Fruit fly (Drosophila melanogaster): ENCODE results near the gene Sap30.
A peak's percentile ranks its signal among the peaks of the same experiment; 100 is the strongest.

Gene Sap30

DNA sequence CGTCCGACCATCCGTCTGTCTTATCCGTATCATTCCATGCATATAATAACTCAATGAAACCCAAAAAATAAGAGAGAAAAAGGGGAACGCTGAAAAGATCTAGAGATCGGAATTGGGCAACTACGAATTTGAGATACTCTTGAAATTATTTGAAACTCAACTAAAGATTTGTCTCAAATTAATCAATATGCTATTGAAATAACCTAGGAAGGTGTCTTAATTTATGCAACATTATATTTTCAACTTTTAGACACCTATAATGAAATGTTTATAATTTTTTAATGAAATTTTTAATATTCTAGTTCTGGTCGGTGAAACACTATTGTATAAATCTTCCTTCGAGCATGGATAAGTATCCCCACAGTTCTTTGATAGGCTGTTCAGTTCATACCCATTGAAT lies 26.5 kb upstream of the Sap30 start:
- no peak for TF ChIP-seq CG10348 (GFP tag; IDR thresholded peaks at IDR 0.05)
- peak; percentile 18 for TF ChIP-seq CG8159 (tag; optimal IDR thresholded peaks at IDR 0.05)

DNA sequence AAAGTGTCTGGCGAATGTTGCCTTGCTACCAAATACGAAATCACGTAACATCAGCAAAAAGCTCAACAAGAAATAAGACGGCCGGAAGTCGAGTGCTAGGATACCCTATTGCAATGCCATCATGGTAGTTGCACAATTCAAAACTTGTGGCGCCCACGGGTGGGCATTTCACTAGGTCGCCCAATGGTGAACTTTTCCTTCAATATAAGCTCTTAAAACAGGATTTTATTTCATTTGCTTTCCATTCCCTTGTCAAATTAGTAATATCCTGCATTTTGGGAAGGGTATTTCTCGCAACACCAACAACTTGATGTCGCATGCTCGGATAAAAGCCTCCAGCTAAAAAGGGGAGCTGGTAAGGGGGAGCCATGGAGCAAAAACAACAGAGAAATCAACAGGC lies 25.6 kb upstream of the Sap30 start:
- TF ChIP-seq CG8159 (tag; optimal IDR thresholded peaks at IDR 0.05) (peak; percentile 56), Ets98B (GFP tag; IDR thresholded peaks at IDR 0.05) (peak; percentile 51), CG13204 (GFP tag; optimal IDR thresholded peaks at IDR 0.05) (no peak), rn (GFP tag; IDR thresholded peaks at IDR 0.05) (peak; percentile 67), D1 (tag; optimal IDR thresholded peaks at IDR 0.05) (no peak), CG32121 (GFP tag; IDR thresholded peaks at IDR 0.05) (peak; percentile 48; the same call in 1 of the 2 replicates), CG17806 (tag; optimal IDR thresholded peaks at IDR 0.05) (peak; percentile 43), Pif1B (GFP tag; optimal IDR thresholded peaks at IDR 0.05) (peak; percentile 55), CG34367 (tag; optimal IDR thresholded peaks at IDR 0.05) (peak; percentile 30), CG12605 (GFP tag; IDR thresholded peaks at IDR 0.05) (no peak), CG8301 (tag; optimal IDR thresholded peaks at IDR 0.05) (peak; percentile 46), Pif1A (GFP tag; optimal IDR thresholded peaks at IDR 0.05) (peak; percentile 63), gl (tag; optimal IDR thresholded peaks at IDR 0.05) (no peak), CG9948 (tag; optimal IDR thresholded peaks at IDR 0.05) (peak; percentile 65), CG15710 (tag; optimal IDR thresholded peaks at IDR 0.05) (peak; percentile 45), CG14655 (GFP tag; optimal IDR thresholded peaks at IDR 0.05) (peak; percentile 54), Snoo (tag; optimal IDR thresholded peaks at IDR 0.05) (peak; percentile 61), CG4496 (GFP tag; IDR thresholded peaks at IDR 0.05) (peak; percentile 82), fd96Ca (GFP tag; IDR thresholded peaks at IDR 0.05) (peak; percentile 81)

DNA sequence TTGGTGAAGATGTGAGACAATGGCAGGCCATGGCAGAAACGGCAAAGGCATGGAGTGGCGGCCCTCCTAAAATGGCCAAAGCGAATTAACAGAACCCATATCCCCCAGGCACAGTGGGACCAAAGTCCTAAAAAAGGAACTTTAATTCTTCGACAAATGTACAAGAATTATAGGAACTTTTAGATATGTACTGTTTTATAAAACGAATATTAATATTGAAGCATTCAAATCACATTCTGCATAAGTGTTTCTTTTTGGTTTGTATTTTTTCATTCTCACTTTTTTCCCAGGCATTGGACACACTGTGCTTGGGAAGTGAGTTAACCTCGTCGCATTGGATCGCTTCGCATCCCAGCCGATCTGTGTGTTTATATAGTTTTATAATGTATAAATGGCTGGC lies 22.1 kb upstream of the Sap30 start:
- no peak for TF ChIP-seq gl (tag; optimal IDR thresholded peaks at IDR 0.05)
- TF ChIP-seq CG34367 (tag; optimal IDR thresholded peaks at IDR 0.05) = peak; percentile 16
- no peak for TF ChIP-seq fd96Ca (GFP tag; IDR thresholded peaks at IDR 0.05)
- peak; percentile 52 for TF ChIP-seq Pif1B (GFP tag; optimal IDR thresholded peaks at IDR 0.05)
- TF ChIP-seq Ets98B (GFP tag; IDR thresholded peaks at IDR 0.05) = no peak
- TF ChIP-seq D1 (tag; optimal IDR thresholded peaks at IDR 0.05) = no peak
- peak; percentile 28 for TF ChIP-seq CG9948 (tag; optimal IDR thresholded peaks at IDR 0.05)
- no peak for TF ChIP-seq CG12605 (GFP tag; IDR thresholded peaks at IDR 0.05)
- TF ChIP-seq EcR (GFP tag; optimal IDR thresholded peaks at IDR 0.05) = no peak
- TF ChIP-seq CG13204 (GFP tag; optimal IDR thresholded peaks at IDR 0.05) = no peak
- TF ChIP-seq CG8301 (tag; optimal IDR thresholded peaks at IDR 0.05) = peak; percentile 24
- no peak for TF ChIP-seq CG10348 (GFP tag; IDR thresholded peaks at IDR 0.05)
- TF ChIP-seq rn (GFP tag; IDR thresholded peaks at IDR 0.05) = no peak
- TF ChIP-seq CG15710 (tag; optimal IDR thresholded peaks at IDR 0.05) = peak; percentile 30
- TF ChIP-seq CG4496 (GFP tag; IDR thresholded peaks at IDR 0.05) = 0 out of 3 replicates have a peak, but pooled peaks have one; percentile 41
- TF ChIP-seq Pif1A (GFP tag; optimal IDR thresholded peaks at IDR 0.05) = peak; percentile 44
- TF ChIP-seq CG32121 (GFP tag; IDR thresholded peaks at IDR 0.05) = no peak
- no peak for TF ChIP-seq Snoo (tag; optimal IDR thresholded peaks at IDR 0.05)
- peak; percentile 55 for TF ChIP-seq CG14655 (GFP tag; optimal IDR thresholded peaks at IDR 0.05)
- TF ChIP-seq CG17806 (tag; optimal IDR thresholded peaks at IDR 0.05) = peak; percentile 42
- TF ChIP-seq CG8159 (tag; optimal IDR thresholded peaks at IDR 0.05) = peak; percentile 38

DNA sequence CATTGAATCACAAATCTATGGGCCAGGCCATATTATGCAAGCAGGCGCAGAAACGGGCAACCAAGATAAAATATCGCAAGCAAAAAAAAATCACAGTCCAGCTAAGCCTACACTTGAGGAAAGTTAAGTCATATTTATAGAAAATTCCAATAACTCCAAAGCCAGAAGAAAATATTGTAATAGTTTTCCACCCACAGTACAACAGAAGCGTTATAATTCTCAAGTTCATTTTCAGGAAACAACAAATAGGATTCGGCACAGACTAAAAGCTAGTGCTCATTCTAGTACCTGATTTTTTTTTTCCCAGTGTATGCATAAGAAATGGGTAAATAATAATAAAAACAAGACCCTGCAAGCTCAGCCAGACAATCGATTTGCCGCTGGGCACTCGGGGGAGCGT lies 21.3 kb upstream of the Sap30 start:
- TF ChIP-seq CG14655 (GFP tag; optimal IDR thresholded peaks at IDR 0.05) (peak; percentile 48), Pif1A (GFP tag; optimal IDR thresholded peaks at IDR 0.05) (peak; percentile 40), fd96Ca (GFP tag; IDR thresholded peaks at IDR 0.05) (peak; percentile 47; the same call in 1 of the 3 replicates), rn (GFP tag; IDR thresholded peaks at IDR 0.05) (no peak), Snoo (tag; optimal IDR thresholded peaks at IDR 0.05) (no peak), CG8301 (tag; optimal IDR thresholded peaks at IDR 0.05) (peak; percentile 13), CG8159 (tag; optimal IDR thresholded peaks at IDR 0.05) (peak; percentile 33), CG34367 (tag; optimal IDR thresholded peaks at IDR 0.05) (peak; percentile 32), Pif1B (GFP tag; optimal IDR thresholded peaks at IDR 0.05) (peak; percentile 38), CG15710 (tag; optimal IDR thresholded peaks at IDR 0.05) (peak; percentile 44), CG13204 (GFP tag; optimal IDR thresholded peaks at IDR 0.05) (no peak), CG12605 (GFP tag; IDR thresholded peaks at IDR 0.05) (no peak), D1 (tag; optimal IDR thresholded peaks at IDR 0.05) (no peak), CG17806 (tag; optimal IDR thresholded peaks at IDR 0.05) (peak; percentile 14), CG4496 (GFP tag; IDR thresholded peaks at IDR 0.05) (peak; percentile 38; the same call in 1 of the 3 replicates), Ets98B (GFP tag; IDR thresholded peaks at IDR 0.05) (peak; percentile 24; the same call in 1 of the 2 replicates), EcR (GFP tag; optimal IDR thresholded peaks at IDR 0.05) (no peak), CG9948 (tag; optimal IDR thresholded peaks at IDR 0.05) (peak; percentile 41), gl (tag; optimal IDR thresholded peaks at IDR 0.05) (no peak), CG10348 (GFP tag; IDR thresholded peaks at IDR 0.05) (no peak), CG32121 (GFP tag; IDR thresholded peaks at IDR 0.05) (no peak)

DNA sequence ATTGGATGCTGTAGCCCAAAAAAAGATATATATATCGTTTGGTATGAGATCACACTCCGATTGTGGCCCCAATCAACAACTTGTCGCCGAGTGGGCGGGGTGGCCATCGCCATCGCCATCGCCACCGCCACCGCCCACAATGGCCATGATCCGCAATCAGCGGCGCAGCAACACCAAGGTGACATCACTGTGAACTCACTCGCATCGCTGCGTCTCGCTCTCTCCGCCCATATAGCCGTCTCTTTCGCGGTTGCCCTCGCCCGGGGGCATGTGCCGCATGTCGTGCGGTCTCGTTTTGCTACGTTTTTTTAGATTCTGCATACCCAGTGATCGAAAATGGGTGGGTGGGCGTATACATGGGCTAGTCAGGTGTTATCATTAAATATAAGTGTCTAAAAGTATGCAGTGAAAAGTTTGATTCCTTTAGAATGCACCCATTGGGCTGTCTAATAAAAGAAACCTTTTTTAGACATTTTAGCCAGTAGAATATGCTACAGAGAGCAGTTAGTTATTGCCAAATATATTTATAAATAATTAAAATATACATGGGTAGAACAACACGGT lies 20.1 kb upstream of the Sap30 start:
- TF ChIP-seq fd96Ca (GFP tag; IDR thresholded peaks at IDR 0.05) (no peak), D1 (tag; optimal IDR thresholded peaks at IDR 0.05) (no peak), CG34367 (tag; optimal IDR thresholded peaks at IDR 0.05) (no peak), CG14655 (GFP tag; optimal IDR thresholded peaks at IDR 0.05) (peak; percentile 16), CG9948 (tag; optimal IDR thresholded peaks at IDR 0.05) (no peak), Pif1B (GFP tag; optimal IDR thresholded peaks at IDR 0.05) (no peak), Ets98B (GFP tag; IDR thresholded peaks at IDR 0.05) (0 out of 2 replicates have a peak, but pooled peaks have one; percentile 6), CG13204 (GFP tag; optimal IDR thresholded peaks at IDR 0.05) (no peak), EcR (GFP tag; optimal IDR thresholded peaks at IDR 0.05) (no peak), CG17806 (tag; optimal IDR thresholded peaks at IDR 0.05) (no peak)

DNA sequence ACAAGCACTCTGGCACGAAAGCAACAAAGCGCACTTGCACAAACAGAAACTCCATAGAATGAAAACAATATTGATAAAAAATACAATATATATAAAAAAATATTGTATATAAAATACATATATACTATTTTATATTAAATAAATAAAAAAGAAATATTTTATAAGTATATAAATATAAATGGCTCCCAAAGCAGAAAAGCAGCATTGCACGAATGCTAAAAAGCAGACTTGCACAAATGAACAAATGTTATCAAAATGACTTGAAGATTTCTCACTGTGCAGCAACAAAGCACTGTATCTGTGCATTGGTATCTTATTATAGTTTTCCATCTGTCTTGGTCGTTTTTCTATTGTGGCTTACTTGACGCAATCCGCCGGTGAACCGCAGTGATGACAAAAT lies 18.3 kb upstream of the Sap30 start:
- TF ChIP-seq CG14655 (GFP tag; optimal IDR thresholded peaks at IDR 0.05) (peak; percentile 27), CG32121 (GFP tag; IDR thresholded peaks at IDR 0.05) (no peak), Pif1B (GFP tag; optimal IDR thresholded peaks at IDR 0.05) (no peak), CG12605 (GFP tag; IDR thresholded peaks at IDR 0.05) (no peak), CG8159 (tag; optimal IDR thresholded peaks at IDR 0.05) (no peak), CG34367 (tag; optimal IDR thresholded peaks at IDR 0.05) (no peak)

Measured in whole organism, pupa.